Worm (Caenorhabditis elegans) whole organism, late embryonic: ENCODE measurements around the gene jtr-1.

ENCODE experiments used
- ama-1 ChIP-seq: fragments of 150-350 bp; optimal IDR thresholded peaks from 2 replicates; lab custom pipeline; 2014
- nhr-11 ChIP-seq: fragments of 150-350 bp; optimal IDR thresholded peaks from 2 replicates; lab custom pipeline; 2014; ENCODE audit warnings: missing biosample characterization, missing genetic modification characterization
- tbx-7 ChIP-seq: sonication (generic microtip); optimal IDR thresholded peaks from 2 replicates; lab custom pipeline; 2016; ENCODE audit warnings: missing genotype, missing genetic modification characterization, missing compliant biosample characterization

DNA sequence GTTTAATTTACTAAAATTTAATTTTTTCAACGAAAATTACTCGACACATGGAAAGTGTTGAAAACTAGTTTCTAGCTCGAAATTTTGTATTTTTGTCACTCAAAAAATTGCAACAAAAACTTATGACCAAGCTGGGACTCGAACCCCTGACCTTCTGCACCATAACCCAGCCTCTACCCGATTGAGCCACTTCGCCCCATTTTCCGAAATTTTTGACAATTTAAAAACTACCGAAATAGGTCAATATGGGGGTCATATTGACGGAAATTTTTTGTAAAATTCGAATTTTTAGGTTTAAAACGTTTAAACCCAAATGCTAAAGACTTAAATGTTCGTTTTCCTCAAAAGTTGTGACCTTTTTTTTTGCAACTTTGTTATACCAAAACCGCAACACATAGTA is 35.2 kb upstream of the jtr-1 start:
- TF ChIP-seq ama-1 (lab: Kevin White, UChicago) = no peak
- no peak for TF ChIP-seq tbx-7 (tag; lab: Kevin White, UChicago)
- no peak for TF ChIP-seq nhr-11 (tag; lab: Kevin White, UChicago)
